Fruit fly (Drosophila melanogaster): Measurements from ENCODE around the gene pck.

DNA sequence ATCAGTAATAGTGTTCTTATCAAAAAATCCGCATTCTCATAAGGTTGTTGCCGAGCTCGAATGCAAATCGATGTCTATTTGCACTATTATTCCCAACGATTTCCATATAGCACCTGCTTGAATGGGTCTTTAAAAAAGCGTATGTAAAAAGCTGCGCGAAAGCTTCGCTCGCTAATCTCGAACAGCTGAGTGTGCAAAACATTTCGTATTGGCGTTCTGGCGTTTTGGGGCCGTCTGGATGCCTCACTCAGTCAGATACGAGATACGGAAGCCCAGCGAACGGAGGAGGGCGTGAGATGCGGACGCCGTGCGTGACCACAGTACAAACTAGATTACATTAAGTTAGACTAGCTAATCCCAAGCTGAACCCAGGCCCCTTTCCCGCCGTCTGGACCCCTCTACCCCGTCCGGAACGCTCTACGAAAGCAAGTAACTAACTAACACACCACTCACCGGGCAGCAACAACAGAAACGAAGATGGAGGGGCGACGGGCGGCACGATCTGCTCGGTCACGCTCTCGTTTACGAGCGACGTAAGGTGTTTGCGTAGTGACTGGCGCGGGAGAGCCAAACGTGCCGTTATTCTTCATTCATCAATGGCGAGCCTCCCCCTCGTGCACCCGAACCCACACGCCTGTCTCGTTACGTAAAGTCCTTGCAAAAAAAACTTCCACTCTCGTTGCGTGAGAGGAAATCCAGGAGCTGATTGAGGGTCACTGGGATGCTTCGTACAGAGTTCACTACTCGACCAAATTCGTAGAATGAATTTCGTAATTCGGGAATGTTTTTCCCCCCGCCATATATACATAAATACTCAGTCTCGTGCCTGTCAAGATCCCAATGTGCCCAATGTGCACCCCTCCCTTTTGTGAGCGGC lies 3.7 kb upstream of the pck start:
- TF ChIP-seq insv (optimal IDR thresholded peaks at IDR 0.05) (no peak), Myc (optimal IDR thresholded peaks at IDR 0.05) (no peak)
